Worm (Caenorhabditis elegans) whole organism, young adult: ENCODE measurements around the gene spn-4.

Experiments used
- C06A6.2 ChIP-seq: fragments of 200-800 bp; sonication (Bioruptor generic); conservative IDR thresholded peaks from 2 replicates; pipeline ENCODE4 v1.3.6; 2022; ENCODE audit warnings: missing genetic modification characterization, missing compliant biosample characterization
- C17E4.6 ChIP-seq: fragments of 200-800 bp; sonication (Bioruptor generic); IDR thresholded peaks from 2 replicates; pipeline ENCODE4 v1.3.6; 2022; ENCODE audit warnings: missing genetic modification reagents, missing genetic modification characterization, missing compliant biosample characterization
- D2030.7 ChIP-seq: fragments of 200-800 bp; sonication (Bioruptor generic); IDR thresholded peaks from 2 replicates; pipeline ENCODE4 v1.3.6; 2022; ENCODE audit warnings: missing genetic modification reagents, missing genetic modification characterization, missing compliant biosample characterization
- F10E7.11 ChIP-seq: sonication (generic microtip); optimal IDR thresholded peaks from 2 replicates; lab custom pipeline; 2017; ENCODE audit warnings: mild to moderate bottlenecking, missing genetic modification characterization, moderate library complexity, missing compliant biosample characterization
- F22D6.2 ChIP-seq: sonication (generic microtip); optimal IDR thresholded peaks from 2 replicates; lab custom pipeline; 2016; ENCODE audit warnings: mild to moderate bottlenecking, missing genetic modification characterization, missing compliant biosample characterization
- F23B12.7 ChIP-seq: sonication (generic microtip); optimal IDR thresholded peaks from 2 replicates; lab custom pipeline; 2017; ENCODE audit warnings: missing genetic modification characterization, mild to moderate bottlenecking, missing compliant biosample characterization, antibody characterized with exemption, moderate library complexity; ENCODE audit not compliant: insufficient read depth
- F55B11.4 ChIP-seq: sonication (generic microtip); optimal IDR thresholded peaks from 2 replicates; lab custom pipeline; 2016; ENCODE audit warnings: missing compliant biosample characterization, missing genetic modification characterization, borderline replicate concordance; ENCODE audit not compliant: insufficient read depth
- T07F8.4 ChIP-seq: sonication (generic microtip); optimal IDR thresholded peaks from 2 replicates; lab custom pipeline; 2016; ENCODE audit warnings: mild to moderate bottlenecking, missing genetic modification characterization, moderate library complexity, missing compliant biosample characterization
- Y79H2A.3 ChIP-seq: fragments of 200-800 bp; sonication (Bioruptor generic); conservative IDR thresholded peaks from 2 replicates; pipeline ENCODE4 v1.3.6; 2022; ENCODE audit warnings: missing genetic modification reagents, missing genetic modification characterization, missing compliant biosample characterization
- ZK185.1 ChIP-seq: sonication (generic microtip); optimal IDR thresholded peaks from 2 replicates; lab custom pipeline; 2016; ENCODE audit warnings: mild to moderate bottlenecking, missing genetic modification characterization, missing compliant biosample characterization; ENCODE audit not compliant: poor library complexity, severe bottlenecking
- attf-3 ChIP-seq: fragments of 200-800 bp; sonication (Bioruptor generic); conservative IDR thresholded peaks from 2 replicates; pipeline ENCODE4 v1.3.6; 2022; ENCODE audit warnings: missing genetic modification reagents, missing genetic modification characterization, missing compliant biosample characterization
- ccch-3 ChIP-seq: fragments of 200-800 bp; sonication (Bioruptor generic); optimal IDR thresholded peaks from 2 replicates; lab custom pipeline; 2018; ENCODE audit warnings: mild to moderate bottlenecking, missing genetic modification characterization, missing compliant biosample characterization
- ceh-40 ChIP-seq: fragments of 200-800 bp; sonication (Bioruptor generic); IDR thresholded peaks from 2 replicates; pipeline ENCODE4 v1.3.6; 2022; ENCODE audit warnings: missing genetic modification characterization, missing compliant biosample characterization
- ceh-79 ChIP-seq: sonication (generic microtip); optimal IDR thresholded peaks from 2 replicates; lab custom pipeline; 2017; ENCODE audit warnings: mild to moderate bottlenecking, missing genetic modification characterization, missing compliant biosample characterization
- dpff-1 ChIP-seq: sonication (generic microtip); optimal IDR thresholded peaks from 2 replicates; lab custom pipeline; 2017; ENCODE audit warnings: mild to moderate bottlenecking, missing genetic modification characterization, missing compliant biosample characterization
- efl-1 ChIP-seq: fragments of 150-350 bp; optimal IDR thresholded peaks from 2 replicates; lab custom pipeline; 2014; ENCODE audit warnings: missing biosample characterization, missing genetic modification reagents, missing genetic modification characterization
- egrh-3 ChIP-seq: fragments of 200-800 bp; sonication (Bioruptor generic); IDR thresholded peaks from 2 replicates; pipeline ENCODE4 v1.3.6; 2022; ENCODE audit warnings: missing genetic modification reagents, missing genetic modification characterization, missing compliant biosample characterization
- hlh-12 ChIP-seq: sonication (generic microtip); optimal IDR thresholded peaks from 2 replicates; lab custom pipeline; 2016; ENCODE audit warnings: missing genetic modification characterization, missing compliant biosample characterization
- hmg-1.2 ChIP-seq: fragments of 200-800 bp; sonication (Bioruptor generic); IDR thresholded peaks from 2 replicates; pipeline ENCODE4 v1.3.6; 2022; ENCODE audit warnings: missing genetic modification reagents, missing genetic modification characterization, missing compliant biosample characterization
- hsf-1 ChIP-seq: fragments of 200-800 bp; sonication (Bioruptor generic); IDR thresholded peaks from 2 replicates; pipeline ENCODE4 v1.3.6; 2022; ENCODE audit warnings: missing genetic modification reagents, missing genetic modification characterization, missing compliant biosample characterization
- lin-35 ChIP-seq, 3 experiments: fragments of 150-350 bp in 2 of 3; sonication (generic microtip) in 1 of 3; optimal IDR thresholded peaks; 2 replicates each; lab custom pipeline; 2014 to 2018; ENCODE audit warnings: missing biosample characterization in 3 of 3, missing genetic modification characterization in 3 of 3, missing genetic modification reagents in 3 of 3
- madf-6 ChIP-seq: fragments of 200-800 bp; sonication (Bioruptor generic); IDR thresholded peaks from 2 replicates; pipeline ENCODE4 v1.3.6; 2022; ENCODE audit warnings: missing genetic modification reagents, missing genetic modification characterization, missing compliant biosample characterization
- madf-8 ChIP-seq: fragments of 200-800 bp; sonication (Bioruptor generic); conservative IDR thresholded peaks from 2 replicates; pipeline ENCODE4 v1.3.6; 2022; ENCODE audit warnings: missing genetic modification reagents, missing genetic modification characterization, missing compliant biosample characterization
- mel-28 ChIP-seq: sonication (generic microtip); optimal IDR thresholded peaks from 2 replicates; lab custom pipeline; 2016; ENCODE audit warnings: borderline replicate concordance, mild to moderate bottlenecking, missing genetic modification characterization, missing compliant biosample characterization
- mxl-1 ChIP-seq: sonication (generic microtip); optimal IDR thresholded peaks from 2 replicates; lab custom pipeline; 2016; ENCODE audit warnings: missing genetic modification characterization, missing compliant biosample characterization
- nfya-2 ChIP-seq: fragments of 200-800 bp; sonication (Bioruptor generic); IDR thresholded peaks from 2 replicates; pipeline ENCODE4 v1.3.6; 2022; ENCODE audit warnings: missing genetic modification reagents, missing genetic modification characterization, missing compliant biosample characterization
- sea-2 ChIP-seq: fragments of 200-800 bp; sonication (Bioruptor generic); IDR thresholded peaks from 2 replicates; pipeline ENCODE4 v1.3.6; 2022; ENCODE audit warnings: missing genetic modification characterization, missing compliant biosample characterization
- snpc-1.3 ChIP-seq: sonication (generic microtip); optimal IDR thresholded peaks from 2 replicates; lab custom pipeline; 2017; ENCODE audit warnings: missing genetic modification characterization, mild to moderate bottlenecking, missing compliant biosample characterization, antibody characterized with exemption, moderate library complexity, missing genotype, missing genetic modification reagents; ENCODE audit not compliant: insufficient read depth
- snpc-4 ChIP-seq, 5 experiments: fragments of 150-350 bp in 1 of 5; sonication (generic microtip) in 4 of 5; optimal IDR thresholded peaks; 2 replicates each; lab custom pipeline; 2014 to 2018; ENCODE audit warnings: missing genetic modification characterization in 5 of 5, missing biosample characterization in 3 of 5, antibody characterized with exemption in 2 of 5, mild to moderate bottlenecking in 2 of 5, missing compliant biosample characterization in 2 of 5, missing genotype in 2 of 5, moderate library complexity in 2 of 5, missing genetic modification reagents in 1 of 5
- tbp1 ChIP-seq: fragments of 200-800 bp; sonication (Bioruptor generic); optimal IDR thresholded peaks from 2 replicates; lab custom pipeline; 2018; ENCODE audit warnings: mild to moderate bottlenecking, missing genetic modification characterization, missing compliant biosample characterization
- zfh-2 ChIP-seq: fragments of 200-800 bp; sonication (Bioruptor generic); conservative IDR thresholded peaks from 2 replicates; pipeline ENCODE4 v1.3.6; 2022; ENCODE audit warnings: missing genetic modification reagents, missing genetic modification characterization, missing compliant biosample characterization
- zim-3 ChIP-seq: sonication (generic microtip); optimal IDR thresholded peaks from 2 replicates; lab custom pipeline; 2017; ENCODE audit warnings: mild to moderate bottlenecking, missing genetic modification characterization, moderate library complexity, missing compliant biosample characterization
- ztf-18 ChIP-seq: sonication (generic microtip); optimal IDR thresholded peaks from 2 replicates; lab custom pipeline; 2016; ENCODE audit warnings: missing genotype, mild to moderate bottlenecking, missing genetic modification characterization, missing compliant biosample characterization
- ztf-26 ChIP-seq: sonication (generic microtip); optimal IDR thresholded peaks from 2 replicates; lab custom pipeline; 2017; ENCODE audit warnings: missing genetic modification characterization, missing compliant biosample characterization
- ztf-6 ChIP-seq: fragments of 200-800 bp; sonication (Bioruptor generic); IDR thresholded peaks from 2 replicates; pipeline ENCODE4 v1.3.6; 2022; ENCODE audit warnings: missing genetic modification reagents, missing genetic modification characterization, missing compliant biosample characterization

The spn-4 gene

DNA sequence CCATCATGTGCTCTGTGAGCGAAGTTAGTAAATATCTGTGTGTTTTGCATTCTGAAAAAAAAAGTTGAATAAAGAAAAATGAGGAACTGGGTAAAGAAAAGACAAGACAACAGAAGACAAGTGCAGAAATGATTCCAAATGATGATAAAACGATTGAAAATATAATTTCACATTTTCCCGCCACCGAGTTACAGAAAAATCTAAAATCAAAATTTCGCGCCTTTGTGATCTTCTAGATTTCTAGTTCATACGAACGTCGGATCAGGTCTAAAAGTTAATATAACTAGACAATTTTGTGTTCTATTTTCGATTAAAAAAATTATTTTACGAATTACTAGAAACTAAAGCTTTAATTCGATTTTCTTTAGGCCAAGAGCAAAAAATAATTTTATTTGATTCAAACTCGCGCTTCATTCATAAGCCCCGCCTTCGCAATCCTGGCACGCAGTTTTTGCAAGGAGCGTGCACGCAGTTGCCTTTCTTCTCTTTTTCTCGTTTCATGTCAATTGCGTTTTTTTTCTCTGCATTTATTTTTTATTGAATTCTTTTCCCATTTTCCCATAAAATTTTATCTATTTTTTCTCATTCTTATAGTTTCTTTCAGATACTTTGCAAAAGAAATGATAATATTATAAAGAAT lies at the start of gene spn-4, which contains the start of gene spe-39 (continued):
- TF ChIP-seq tbp1 (GFP tag; lab: Kevin White, UChicago) (peak; percentile 41), ztf-6 (GFP tag; lab: Robert Waterston, UW) (no peak), sea-2 (GFP tag; lab: Robert Waterston, UW) (no peak), ceh-40 (no peak), F55B11.4 (tag; lab: Kevin White, UChicago) (no peak), hlh-12 (tag; lab: Kevin White, UChicago) (no peak), F10E7.11 (tag; lab: Kevin White, UChicago) (no peak), ceh-79 (tag; lab: Kevin White, UChicago) (no peak), dpff-1 (tag; lab: Kevin White, UChicago) (no peak), attf-3 (GFP tag; lab: Robert Waterston, UW) (no peak), hsf-1 (GFP tag; lab: Robert Waterston, UW) (0 out of 2 replicates have a peak, but pooled peaks have one; percentile 52), ZK185.1 (peak; percentile 78), F22D6.2 (tag; lab: Kevin White, UChicago) (no peak), madf-8 (GFP tag; lab: Robert Waterston, UW) (peak; percentile 96), mxl-1 (no peak), C06A6.2 (GFP tag; lab: Robert Waterston, UW) (0 out of 2 replicates have a peak, but pooled peaks have one; percentile 43), nfya-2 (GFP tag; lab: Robert Waterston, UW) (no peak), snpc-4 (GFP tag; optimal IDR thresholded peaks at IDR 0.05; lab: Kevin White, UChicago) (no peak), snpc-4 (tag; optimal IDR thresholded peaks at IDR 0.05; lab: Kevin White, UChicago) (peak in 2 of 4 experiments; percentile 50 to 55), ztf-26 (tag; lab: Kevin White, UChicago) (no peak), Y79H2A.3 (GFP tag; lab: Robert Waterston, UW) (peak; percentile 61), F23B12.7 (tag; lab: Kevin White, UChicago) (no peak), madf-6 (GFP tag; lab: Robert Waterston, UW) (peak; percentile 97), snpc-1.3 (tag; lab: Kevin White, UChicago) (peak; percentile 27), ztf-18 (tag; lab: Kevin White, UChicago) (peak; percentile 17), egrh-3 (GFP tag; lab: Robert Waterston, UW) (no peak), zim-3 (tag; lab: Kevin White, UChicago) (no peak), mel-28 (tag; lab: Kevin White, UChicago) (no peak), T07F8.4 (tag; lab: Kevin White, UChicago) (no peak), ccch-3 (no peak), D2030.7 (GFP tag; lab: Robert Waterston, UW) (peak; percentile 92), hmg-1.2 (peak; percentile 47)
- TF ChIP-seq, all 124 proteins: peak for 45

DNA sequence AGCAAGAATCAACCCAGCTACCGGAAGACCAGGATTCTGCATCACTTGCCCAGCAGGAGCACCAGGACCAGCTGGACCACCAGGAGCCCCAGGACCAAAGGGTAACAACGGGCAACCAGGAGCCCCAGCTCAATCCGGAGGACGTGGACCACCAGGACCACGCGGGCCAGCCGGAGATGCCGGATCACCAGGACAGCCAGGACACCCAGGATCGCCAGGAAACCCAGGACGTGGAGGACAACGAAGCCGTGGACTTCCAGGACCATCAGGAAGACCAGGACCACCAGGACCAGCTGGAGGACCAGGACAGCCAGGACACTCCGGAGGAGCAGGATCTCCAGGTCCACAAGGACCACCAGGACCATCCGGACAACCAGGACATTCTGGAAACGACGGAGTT lies 46.8 kb upstream of the spn-4 start:
- TF ChIP-seq zfh-2 (GFP tag; lab: Robert Waterston, UW) = peak; percentile 77
- no peak for TF ChIP-seq ceh-40
- peak; percentile 90 for TF ChIP-seq egrh-3 (GFP tag; lab: Robert Waterston, UW)

ce11 chrV:6830755-6831227 lies 46.1 kb upstream of the spn-4 start, which contains the start of gene col-142:
TSS of gene col-142 (plus strand) at chrV:6831177.
- TF ChIP-seq C17E4.6 (GFP tag; lab: Robert Waterston, UW) = no peak
- no peak for TF ChIP-seq lin-35 (GFP tag; optimal IDR thresholded peaks at IDR 0.05; lab: Kevin White, UChicago)
- TF ChIP-seq ZK185.1 = no peak
- TF ChIP-seq efl-1 (GFP tag; lab: Kevin White, UChicago) = no peak
